Worm (Caenorhabditis elegans) whole organism, L2 larva: ENCODE data around the gene srd-34.

Experiments used
- C34F6.9 ChIP-seq: fragments of 150-350 bp; optimal IDR thresholded peaks from 2 replicates; lab custom pipeline; 2014; ENCODE audit warnings: missing biosample characterization, missing genetic modification characterization
- F13H6.1 ChIP-seq: sonication (generic microtip); optimal IDR thresholded peaks from 2 replicates; lab custom pipeline; 2016; ENCODE audit warnings: missing genetic modification characterization, missing compliant biosample characterization
- R02D3.7 ChIP-seq: fragments of 150-350 bp; optimal IDR thresholded peaks from 2 replicates; lab custom pipeline; 2014; ENCODE audit warnings: missing biosample characterization, missing genetic modification characterization
- Y55F3AM.14 ChIP-seq: fragments of 200-800 bp; sonication (Bioruptor generic); optimal IDR thresholded peaks from 2 replicates; lab custom pipeline; 2018; ENCODE audit warnings: mild to moderate bottlenecking, missing genetic modification characterization, missing compliant biosample characterization
- ZK546.5 ChIP-seq: sonication (generic microtip); optimal IDR thresholded peaks from 2 replicates; lab custom pipeline; 2017; ENCODE audit warnings: missing biosample characterization, missing genetic modification characterization
- aly-2 ChIP-seq: fragments of 150-350 bp; optimal IDR thresholded peaks from 2 replicates; lab custom pipeline; 2014; ENCODE audit warnings: missing biosample characterization, missing genetic modification characterization
- ama-1 ChIP-seq: fragments of 150-350 bp; optimal IDR thresholded peaks from 2 replicates; lab custom pipeline; 2018; ENCODE audit warnings: inconsistent platforms
- blmp-1 ChIP-seq: sonication (generic microtip); optimal IDR thresholded peaks from 2 replicates; lab custom pipeline; 2017; ENCODE audit warnings: missing genetic modification characterization, mild to moderate bottlenecking, missing compliant biosample characterization, antibody characterized with exemption, moderate library complexity; ENCODE audit not compliant: insufficient read depth
- crh-2 ChIP-seq: sonication (generic microtip); optimal IDR thresholded peaks from 2 replicates; lab custom pipeline; 2017; ENCODE audit warnings: missing biosample characterization, missing genetic modification characterization
- dmd-4 ChIP-seq: sonication (generic microtip); optimal IDR thresholded peaks from 2 replicates; lab custom pipeline; 2017; ENCODE audit warnings: missing biosample characterization, missing genetic modification characterization
- elt-3 ChIP-seq: sonication (generic microtip); optimal IDR thresholded peaks from 2 replicates; lab custom pipeline; 2017; ENCODE audit warnings: missing biosample characterization, missing genetic modification characterization
- fos-1 ChIP-seq: fragments of 150-350 bp; optimal IDR thresholded peaks from 2 replicates; lab custom pipeline; 2014; ENCODE audit warnings: missing biosample characterization, missing genetic modification characterization
- gmeb-1 ChIP-seq: fragments of 150-350 bp; optimal IDR thresholded peaks from 2 replicates; lab custom pipeline; 2014; ENCODE audit warnings: missing biosample characterization, missing genetic modification characterization
- lin-11 ChIP-seq: fragments of 150-350 bp; sonication (generic microtip); optimal IDR thresholded peaks from 2 replicates; lab custom pipeline; 2014; ENCODE audit warnings: missing biosample characterization, missing genetic modification characterization, inconsistent platforms, mixed read lengths
- lin-39 ChIP-seq: fragments of 150-350 bp; optimal IDR thresholded peaks from 2 replicates; lab custom pipeline; 2014; ENCODE audit warnings: missing biosample characterization, missing genetic modification reagents, missing genetic modification characterization
- lsy-2 ChIP-seq, 2 experiments: fragments of 150-350 bp in 1 of 2; sonication (generic microtip) in 1 of 2; optimal IDR thresholded peaks; 2 replicates each; lab custom pipeline; 2014 to 2017; ENCODE audit warnings: missing biosample characterization in 2 of 2, missing genetic modification characterization in 2 of 2
- mab-5 ChIP-seq: fragments of 150-350 bp; optimal IDR thresholded peaks from 2 replicates; lab custom pipeline; 2014; ENCODE audit warnings: missing biosample characterization, missing genetic modification characterization
- mbf-1 ChIP-seq: sonication (generic microtip); optimal IDR thresholded peaks from 2 replicates; lab custom pipeline; 2017; ENCODE audit warnings: missing biosample characterization, missing genetic modification characterization
- mdl-1 ChIP-seq, 2 experiments: fragments of 150-350 bp in 1 of 2; sonication (generic microtip) in 1 of 2; optimal IDR thresholded peaks; 2 replicates each; lab custom pipeline; 2017; ENCODE audit warnings: missing biosample characterization in 2 of 2, missing genetic modification characterization in 2 of 2
- nhr-10 ChIP-seq: sonication (generic microtip); optimal IDR thresholded peaks from 2 replicates; lab custom pipeline; 2017; ENCODE audit warnings: missing biosample characterization, missing genetic modification characterization
- nhr-129 ChIP-seq: fragments of 150-350 bp; optimal IDR thresholded peaks from 2 replicates; lab custom pipeline; 2014; ENCODE audit warnings: missing biosample characterization, missing genetic modification characterization
- nhr-21 ChIP-seq: fragments of 150-350 bp; optimal IDR thresholded peaks from 2 replicates; lab custom pipeline; 2014; ENCODE audit warnings: missing biosample characterization, missing genetic modification characterization
- nhr-23 ChIP-seq: fragments of 150-350 bp; optimal IDR thresholded peaks from 2 replicates; lab custom pipeline; 2014; ENCODE audit warnings: missing biosample characterization, missing genetic modification reagents, missing genetic modification characterization
- nhr-237 ChIP-seq: fragments of 150-350 bp; optimal IDR thresholded peaks from 2 replicates; lab custom pipeline; 2014; ENCODE audit warnings: missing biosample characterization, missing genetic modification characterization
- nhr-6 ChIP-seq: fragments of 150-350 bp; optimal IDR thresholded peaks from 2 replicates; lab custom pipeline; 2014; ENCODE audit warnings: missing biosample characterization, missing genetic modification characterization
- nhr-77 ChIP-seq: fragments of 150-350 bp; optimal IDR thresholded peaks from 2 replicates; lab custom pipeline; 2014; ENCODE audit warnings: missing biosample characterization, missing genetic modification characterization
- peb-1 ChIP-seq: fragments of 150-350 bp; optimal IDR thresholded peaks from 2 replicates; lab custom pipeline; 2014; ENCODE audit warnings: missing biosample characterization, missing genetic modification characterization
- sem-4 ChIP-seq: fragments of 150-350 bp; optimal IDR thresholded peaks from 2 replicates; lab custom pipeline; 2014; ENCODE audit warnings: missing biosample characterization, missing genetic modification reagents, missing genetic modification characterization
- skn-1 ChIP-seq: sonication (generic microtip); optimal IDR thresholded peaks from 2 replicates; lab custom pipeline; 2017; ENCODE audit warnings: missing biosample characterization, missing genetic modification characterization
- sma-3 ChIP-seq: sonication (generic microtip); optimal IDR thresholded peaks from 2 replicates; lab custom pipeline; 2016; ENCODE audit warnings: missing genetic modification reagents, missing genetic modification characterization, missing compliant biosample characterization
- unc-55 ChIP-seq: fragments of 150-350 bp; sonication (generic microtip); optimal IDR thresholded peaks from 3 replicates; lab custom pipeline; 2014; ENCODE audit warnings: missing biosample characterization, missing genetic modification reagents, missing genetic modification characterization
- zag-1 ChIP-seq: fragments of 150-350 bp; optimal IDR thresholded peaks from 2 replicates; lab custom pipeline; 2014; ENCODE audit warnings: missing biosample characterization, missing genetic modification characterization
- ztf-11 ChIP-seq: sonication (generic microtip); optimal IDR thresholded peaks from 2 replicates; lab custom pipeline; 2017; ENCODE audit warnings: missing biosample characterization, missing genetic modification characterization

The srd-34 gene

DNA sequence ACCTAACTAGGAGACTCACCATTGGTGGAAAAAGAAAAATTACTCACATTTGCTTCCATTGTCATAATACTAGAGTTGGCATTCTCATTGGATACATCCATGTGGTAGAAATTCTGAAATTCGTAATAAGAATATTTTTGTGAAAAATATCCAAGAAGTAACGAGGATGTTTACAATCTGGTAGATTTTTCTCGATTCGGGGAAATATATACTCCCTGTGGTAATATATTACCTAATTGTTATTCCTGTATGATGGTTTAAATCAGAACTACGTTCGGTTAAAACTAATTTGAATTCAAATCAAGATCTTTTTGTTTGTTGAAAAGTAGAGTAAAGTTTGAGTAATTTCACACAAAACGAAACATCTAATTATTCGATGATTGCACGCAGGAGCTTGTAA lies at the start of gene srd-34:
Gene srd-34, minus strand, starts transcription at position 101 of the 400 bp plus-strand sequence.
- TF ChIP-seq aly-2 (tag; lab: Kevin White, UChicago) (no peak), dmd-4 (tag; lab: Kevin White, UChicago) (no peak), nhr-6 (no peak), nhr-23 (tag; lab: Kevin White, UChicago) (no peak), elt-3 (tag; lab: Kevin White, UChicago) (no peak), ZK546.5 (tag; lab: Kevin White, UChicago) (no peak)

DNA sequence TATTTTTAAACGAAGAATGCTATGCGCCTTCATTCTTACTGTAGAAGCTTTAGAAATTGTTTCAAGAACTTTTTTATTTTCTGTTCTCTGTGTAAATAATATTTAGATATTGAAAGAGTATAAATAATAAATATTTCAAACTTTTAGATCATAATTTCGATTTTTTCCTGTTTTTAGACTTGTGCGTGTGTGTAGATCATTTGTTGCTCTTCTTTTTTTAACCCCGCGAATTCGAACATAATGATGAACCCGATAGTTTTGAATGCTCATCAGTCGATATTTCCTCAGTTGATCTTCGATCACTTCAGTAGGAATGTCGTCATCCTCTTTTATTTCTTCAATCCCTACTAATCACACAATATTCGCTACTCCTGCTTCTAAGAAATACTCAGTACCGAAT lies 48.4 kb upstream of the srd-34 start, which contains the start of gene T21C9.13:
Gene T21C9.13, plus strand, starts transcription at position 33 of the 400 bp plus-strand sequence.
- TF ChIP-seq R02D3.7 (tag; lab: Kevin White, UChicago) (no peak), nhr-21 (tag; lab: Kevin White, UChicago) (no peak), unc-55 (GFP tag; lab: Kevin White, UChicago) (no peak), C34F6.9 (tag; lab: Kevin White, UChicago) (no peak), mdl-1 (tag; optimal IDR thresholded peaks at IDR 0.05; lab: Kevin White, UChicago) (no peak), nhr-10 (tag; lab: Kevin White, UChicago) (no peak)

DNA sequence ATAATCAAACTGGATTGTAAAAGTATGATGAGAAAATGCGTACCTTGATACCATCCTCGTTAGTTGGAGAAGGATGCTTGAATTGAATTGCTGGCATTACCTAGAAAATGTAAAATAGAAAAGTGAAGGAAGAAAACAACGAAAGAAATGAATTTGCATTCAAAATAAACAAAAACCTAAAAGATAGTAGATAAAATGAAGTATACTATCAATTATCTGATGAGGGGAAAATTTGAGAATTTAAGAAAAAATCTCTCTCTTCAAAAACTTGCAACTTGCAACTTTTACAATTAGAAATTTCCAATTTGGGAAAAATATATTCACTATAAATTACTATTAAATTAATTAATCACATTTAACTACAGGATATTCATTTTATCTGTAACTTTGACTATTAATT lies 45.9 kb upstream of the srd-34 start, which contains the start of gene T21C9.11:
Gene T21C9.11, minus strand, starts transcription at position 101 of the 400 bp plus-strand sequence.
- no peak for TF ChIP-seq peb-1 (tag; lab: Kevin White, UChicago)
- TF ChIP-seq ZK546.5 (tag; lab: Kevin White, UChicago): no peak
- TF ChIP-seq Y55F3AM.14: no peak

DNA sequence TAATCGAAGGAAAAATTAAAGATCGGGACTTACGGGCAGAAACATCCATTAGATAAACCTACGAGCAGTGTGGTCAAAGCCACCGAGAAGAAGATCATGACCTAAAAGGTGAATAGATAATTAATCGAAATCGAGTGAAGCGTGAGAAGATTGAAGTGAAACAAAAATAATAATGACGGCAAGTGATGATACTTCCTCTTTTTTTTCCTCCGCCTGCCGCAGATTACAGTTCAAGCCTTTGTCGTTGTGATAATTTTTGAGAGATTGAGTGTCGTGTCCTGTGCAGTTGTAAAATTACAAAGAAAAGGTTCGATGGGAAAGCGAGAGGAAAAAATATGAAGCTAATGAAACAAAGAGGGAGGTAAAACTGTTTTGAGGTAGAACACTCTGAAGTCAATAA lies 43.6 kb upstream of the srd-34 start, which contains the start of gene T21C9.9:
Gene T21C9.9, minus strand, starts transcription at position 101 of the 400 bp plus-strand sequence.
- no peak for TF ChIP-seq zag-1
- TF ChIP-seq nhr-77: no peak
- TF ChIP-seq dmd-4 (tag; lab: Kevin White, UChicago): no peak
- TF ChIP-seq lin-11 (tag; lab: Kevin White, UChicago): no peak
- TF ChIP-seq sma-3: no peak
- no peak for TF ChIP-seq lin-39 (tag; lab: Kevin White, UChicago)
- TF ChIP-seq nhr-237 (tag; lab: Kevin White, UChicago): no peak
- TF ChIP-seq sem-4 (tag; lab: Kevin White, UChicago): no peak
- no peak for TF ChIP-seq blmp-1 (tag; lab: Kevin White, UChicago)
- TF ChIP-seq nhr-23 (tag; lab: Kevin White, UChicago): no peak
- TF ChIP-seq lsy-2 (tag; optimal IDR thresholded peaks at IDR 0.05; lab: Kevin White, UChicago): no peak
- TF ChIP-seq skn-1: no peak
- no peak for TF ChIP-seq ama-1 (lab: Kevin White, UChicago)
- no peak for TF ChIP-seq aly-2 (tag; lab: Kevin White, UChicago)
- TF ChIP-seq peb-1 (tag; lab: Kevin White, UChicago): no peak

DNA sequence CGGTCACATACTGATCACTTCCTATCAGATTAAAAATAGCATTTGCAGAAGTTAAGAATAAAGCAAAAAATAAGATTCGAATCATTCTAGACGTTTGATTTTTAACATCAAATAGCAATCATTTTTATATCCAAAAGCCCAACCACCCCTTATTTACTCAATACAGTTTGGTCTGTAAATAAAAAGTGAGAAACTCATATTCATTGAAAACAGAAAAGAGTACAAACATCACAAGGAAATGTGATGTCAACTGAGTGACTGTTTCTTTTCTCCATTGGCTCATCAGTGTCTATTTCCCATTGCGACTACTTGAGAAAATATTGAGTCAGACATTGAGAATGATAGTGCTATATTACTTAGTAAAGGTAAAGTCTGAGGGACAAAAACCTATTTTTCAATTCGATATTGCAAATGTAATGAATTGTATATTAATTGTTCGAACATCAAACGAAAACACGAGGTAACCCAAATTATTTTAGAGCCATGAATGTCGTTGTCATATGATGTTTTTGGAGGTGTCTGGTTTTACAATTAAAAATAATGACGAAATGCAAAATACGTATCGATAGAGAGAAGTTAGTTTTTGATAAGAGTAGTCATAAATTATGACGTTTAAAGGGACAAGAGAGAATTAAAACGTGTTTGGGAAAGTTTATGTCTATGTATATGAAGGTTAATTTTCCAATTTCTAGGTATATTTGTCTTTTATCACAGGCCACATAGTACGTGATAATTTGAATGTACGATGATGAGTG lies 41.1 kb upstream of the srd-34 start, which contains the start of gene ttr-23:
Gene ttr-23, minus strand, starts transcription at position 87 of the 755 bp plus-strand sequence.
- TF ChIP-seq F13H6.1: no peak
- no peak for TF ChIP-seq zag-1
- no peak for TF ChIP-seq mdl-1 (tag; optimal IDR thresholded peaks at IDR 0.05; lab: Kevin White, UChicago)
- no peak for TF ChIP-seq mab-5
- no peak for TF ChIP-seq ztf-11
- no peak for TF ChIP-seq elt-3 (tag; lab: Kevin White, UChicago)
- peak; percentile 54 for TF ChIP-seq nhr-129 (tag; lab: Kevin White, UChicago)
- no peak for TF ChIP-seq nhr-237 (tag; lab: Kevin White, UChicago)
- TF ChIP-seq gmeb-1: no peak
- no peak for TF ChIP-seq R02D3.7 (tag; lab: Kevin White, UChicago)
- TF ChIP-seq fos-1 (tag; lab: Kevin White, UChicago): peak; percentile 44
- TF ChIP-seq mbf-1 (tag; lab: Kevin White, UChicago): no peak
- TF ChIP-seq crh-2: peak; percentile 32
